ENCODE assay signal across 1 fruit fly cellular context in genomic region chrX:12006678-12007441, dm6.
A peak's percentile ranks its signal among the peaks of the same experiment; 100 is the strongest.
TF ChIP-seq lines count a peak whose summit lies in the region.

Gene CG1806 (plus strand): TSS chrX:12007176.

TF ChIP-seq in whole organism, embryonic, 481 proteins besides CTCF, POLR2A, EP300 and RAD21 (continued from another document):
- TF ChIP-seq inv (GFP tag; IDR thresholded peaks at IDR 0.05; lab: Robert Waterston, UW; ENCODE audit: partially characterized antibody) (0 out of 2 replicates have a peak, but pooled peaks have one; percentile 21), Dbx (GFP tag; IDR thresholded peaks at IDR 0.05; lab: Robert Waterston, UW) (peak; percentile 45; the same call in 1 of the 3 replicates), wor (GFP tag; IDR thresholded peaks at IDR 0.05; lab: Robert Waterston, UW) (no peak), CG2678 (tag; optimal IDR thresholded peaks at IDR 0.05; lab: Kevin White, UChicago) (peak; percentile 6), ftz-f1 (GFP tag; optimal IDR thresholded peaks at IDR 0.05; lab: Kevin White, UChicago) (peak; percentile 19), CG17385 (GFP tag; optimal IDR thresholded peaks at IDR 0.05; lab: Kevin White, UChicago) (peak; percentile 35), cas (GFP tag; IDR thresholded peaks at IDR 0.05; lab: Robert Waterston, UW) (0 out of 2 replicates have a peak, but pooled peaks have one; percentile 13), vvl (GFP tag; IDR thresholded peaks at IDR 0.05; lab: Robert Waterston, UW) (peak; percentile 35; the same call in 1 of the 2 replicates), crol (GFP tag; IDR thresholded peaks at IDR 0.05; lab: Robert Waterston, UW) (no peak), CG14014 (GFP tag; IDR thresholded peaks at IDR 0.05; lab: Robert Waterston, UW) (peak; percentile 27; the same call in 1 of the 2 replicates), CG7928 (GFP tag; optimal IDR thresholded peaks at IDR 0.05; lab: Kevin White, UChicago) (no peak), CG10654 (GFP tag; optimal IDR thresholded peaks at IDR 0.05; lab: Kevin White, UChicago) (no peak), CG10979 (tag; optimal IDR thresholded peaks at IDR 0.05; lab: Kevin White, UChicago) (no peak), ems (GFP tag; optimal IDR thresholded peaks at IDR 0.05; lab: Kevin White, UChicago) (no peak), CG12769 (tag; optimal IDR thresholded peaks at IDR 0.05; lab: Kevin White, UChicago) (peak; percentile 88), Atf-2 (GFP tag; optimal IDR thresholded peaks at IDR 0.05; lab: Kevin White, UChicago) (no peak), onecut (GFP tag; IDR thresholded peaks at IDR 0.05; lab: Robert Waterston, UW) (0 out of 2 replicates have a peak, but pooled peaks have one; percentile 4), CG13287 (GFP tag; IDR thresholded peaks at IDR 0.05; lab: Robert Waterston, UW; ENCODE audit: partially characterized antibody) (peak; percentile 27), CG9727 (GFP tag; optimal IDR thresholded peaks at IDR 0.05; lab: Kevin White, UChicago) (no peak), Opbp (GFP tag; IDR thresholded peaks at IDR 0.05; lab: Robert Waterston, UW; ENCODE audit: partially characterized antibody) (no peak), sna (GFP tag; IDR thresholded peaks at IDR 0.05; lab: Robert Waterston, UW; ENCODE audit: partially characterized antibody) (0 out of 2 replicates have a peak, but pooled peaks have one; percentile 33), Bgb (GFP tag; IDR thresholded peaks at IDR 0.05; lab: Robert Waterston, UW; ENCODE audit: partially characterized antibody) (no peak), sima (GFP tag; optimal IDR thresholded peaks at IDR 0.05; lab: Kevin White, UChicago) (no peak), pnt (GFP tag; optimal IDR thresholded peaks at IDR 0.05; lab: Kevin White, UChicago) (no peak), CG6254 (GFP tag; optimal IDR thresholded peaks at IDR 0.05; lab: Kevin White, UChicago) (peak; percentile 34), Deaf1 (tag; optimal IDR thresholded peaks at IDR 0.05; lab: Kevin White, UChicago) (peak; percentile 26), hbn (GFP tag; IDR thresholded peaks at IDR 0.05; lab: Robert Waterston, UW; ENCODE audit: partially characterized antibody) (peak; percentile 34; the same call in 1 of the 2 replicates), bsh (GFP tag; optimal IDR thresholded peaks at IDR 0.05; lab: Kevin White, UChicago) (peak in 1 of 2 experiments; percentile 33), cad (GFP tag; optimal IDR thresholded peaks at IDR 0.05; lab: Kevin White, UChicago) (peak; percentile 22), CG4424 (GFP tag; optimal IDR thresholded peaks at IDR 0.05; lab: Kevin White, UChicago) (no peak), CG7271 (tag; optimal IDR thresholded peaks at IDR 0.05; lab: Kevin White, UChicago) (no peak), CG10147 (GFP tag; optimal IDR thresholded peaks at IDR 0.05; lab: Kevin White, UChicago) (no peak), hkb (optimal IDR thresholded peaks at IDR 0.05; lab: Kevin White, UChicago) (no peak), hkb (GFP tag; IDR thresholded peaks at IDR 0.05; lab: Robert Waterston, UW) (peak; percentile 53; the same call in 1 of the 2 replicates), nau (GFP tag; optimal IDR thresholded peaks at IDR 0.05; lab: Kevin White, UChicago) (peak; percentile 0), ci (GFP tag; IDR thresholded peaks at IDR 0.05; lab: Robert Waterston, UW) (peak; percentile 24; the same call in 2 of the 3 replicates), hth (optimal IDR thresholded peaks at IDR 0.05; lab: Kevin White, UChicago) (no peak), CG32532 (GFP tag; IDR thresholded peaks at IDR 0.05; lab: Robert Waterston, UW) (peak; percentile 65; the same call in 1 of the 2 replicates), Chrac-16 (GFP tag; optimal IDR thresholded peaks at IDR 0.05; lab: Kevin White, UChicago) (peak; percentile 2), yki (optimal IDR thresholded peaks at IDR 0.05; lab: Kevin White, UChicago) (peak; percentile 94), CG4854 (GFP tag; optimal IDR thresholded peaks at IDR 0.05; lab: Kevin White, UChicago) (no peak), chm (GFP tag; IDR thresholded peaks at IDR 0.05; lab: Robert Waterston, UW) (peak; percentile 18; the same call in 1 of the 2 replicates), cato (GFP tag; optimal IDR thresholded peaks at IDR 0.05; lab: Kevin White, UChicago; ENCODE audit: borderline replicate concordance) (no peak), z (GFP tag; IDR thresholded peaks at IDR 0.05; lab: Robert Waterston, UW) (peak; percentile 62; the same call in 1 of the 3 replicates), grau (tag; optimal IDR thresholded peaks at IDR 0.05; lab: Kevin White, UChicago) (no peak), dati (GFP tag; IDR thresholded peaks at IDR 0.05; lab: Robert Waterston, UW) (no peak), CG18599 (GFP tag; optimal IDR thresholded peaks at IDR 0.05; lab: Kevin White, UChicago) (no peak), mirr (GFP tag; optimal IDR thresholded peaks at IDR 0.05; lab: Kevin White, UChicago) (peak; percentile 8), sqz (GFP tag; optimal IDR thresholded peaks at IDR 0.05; lab: Kevin White, UChicago) (peak; percentile 68), CG10543 (GFP tag; optimal IDR thresholded peaks at IDR 0.05; lab: Kevin White, UChicago) (peak; percentile 7), wdn (GFP tag; IDR thresholded peaks at IDR 0.05; lab: Robert Waterston, UW) (peak; percentile 30; the same call in 1 of the 2 replicates), CG12155 (GFP tag; optimal IDR thresholded peaks at IDR 0.05; lab: Kevin White, UChicago) (no peak), CG7839 (tag; optimal IDR thresholded peaks at IDR 0.05; lab: Kevin White, UChicago) (peak; percentile 10), CG16815 (GFP tag; optimal IDR thresholded peaks at IDR 0.05; lab: Kevin White, UChicago) (no peak), CG5180 (GFP tag; optimal IDR thresholded peaks at IDR 0.05; lab: Kevin White, UChicago) (peak; percentile 3), luna (GFP tag; optimal IDR thresholded peaks at IDR 0.05; lab: Kevin White, UChicago) (no peak), HLHmδ (GFP tag; optimal IDR thresholded peaks at IDR 0.05; lab: Kevin White, UChicago) (peak; percentile 55), unc-4 (GFP tag; IDR thresholded peaks at IDR 0.05; lab: Robert Waterston, UW; ENCODE audit: partially characterized antibody) (peak; percentile 34; the same call in 1 of the 2 replicates), pan (optimal IDR thresholded peaks at IDR 0.05; lab: Kevin White, UChicago) (no peak), pan (GFP tag; optimal IDR thresholded peaks at IDR 0.05 in 1 of 2, IDR thresholded peaks at IDR 0.05 in 1 of 2) (peak in 1 of 2 experiments; percentile 18), CG34422 (GFP tag; IDR thresholded peaks at IDR 0.05; lab: Robert Waterston, UW) (0 out of 3 replicates have a peak, but pooled peaks have one; percentile 20), CG15269 (tag; optimal IDR thresholded peaks at IDR 0.05; lab: Kevin White, UChicago) (peak; percentile 4), Rfx (GFP tag; IDR thresholded peaks at IDR 0.05; lab: Robert Waterston, UW) (peak; percentile 24; the same call in 1 of the 2 replicates), sob (GFP tag; IDR thresholded peaks at IDR 0.05; lab: Robert Waterston, UW) (peak; percentile 19; the same call in 1 of the 2 replicates), lbe (GFP tag; optimal IDR thresholded peaks at IDR 0.05; lab: Kevin White, UChicago) (peak; percentile 58), CG14667 (GFP tag; IDR thresholded peaks at IDR 0.05; lab: Robert Waterston, UW) (no peak)
